Fruit fly (Drosophila melanogaster) Kc167 (cell line): ENCODE results near the gene Dpm2.
A peak's percentile ranks its signal among the peaks of the same experiment; 100 is the strongest.

Experiments used
- Myc ChIP-seq: fragments of >200 bp; optimal IDR thresholded peaks from 2 replicates; lab custom pipeline; 2017; ENCODE audit warnings: missing external identifiers
- Sin3A ChIP-seq: fragments of >200 bp; optimal IDR thresholded peaks from 2 replicates; lab custom pipeline; 2018; ENCODE audit warnings: missing external identifiers
- h ChIP-seq: fragments of >200 bp; optimal IDR thresholded peaks from 3 replicates; lab custom pipeline; 2018; ENCODE audit warnings: missing external identifiers
- insv ChIP-seq: fragments of >200 bp; optimal IDR thresholded peaks from 3 replicates; lab custom pipeline; 2018; ENCODE audit warnings: missing external identifiers
- psq ChIP-seq: fragments of >200 bp; optimal IDR thresholded peaks from 2 replicates; lab custom pipeline; 2017; ENCODE audit warnings: missing external identifiers
- ttk ChIP-seq: sonication (Bioruptor generic); optimal IDR thresholded peaks from 2 replicates; lab custom pipeline; 2017; ENCODE audit warnings: missing external identifiers

Gene Dpm2

DNA sequence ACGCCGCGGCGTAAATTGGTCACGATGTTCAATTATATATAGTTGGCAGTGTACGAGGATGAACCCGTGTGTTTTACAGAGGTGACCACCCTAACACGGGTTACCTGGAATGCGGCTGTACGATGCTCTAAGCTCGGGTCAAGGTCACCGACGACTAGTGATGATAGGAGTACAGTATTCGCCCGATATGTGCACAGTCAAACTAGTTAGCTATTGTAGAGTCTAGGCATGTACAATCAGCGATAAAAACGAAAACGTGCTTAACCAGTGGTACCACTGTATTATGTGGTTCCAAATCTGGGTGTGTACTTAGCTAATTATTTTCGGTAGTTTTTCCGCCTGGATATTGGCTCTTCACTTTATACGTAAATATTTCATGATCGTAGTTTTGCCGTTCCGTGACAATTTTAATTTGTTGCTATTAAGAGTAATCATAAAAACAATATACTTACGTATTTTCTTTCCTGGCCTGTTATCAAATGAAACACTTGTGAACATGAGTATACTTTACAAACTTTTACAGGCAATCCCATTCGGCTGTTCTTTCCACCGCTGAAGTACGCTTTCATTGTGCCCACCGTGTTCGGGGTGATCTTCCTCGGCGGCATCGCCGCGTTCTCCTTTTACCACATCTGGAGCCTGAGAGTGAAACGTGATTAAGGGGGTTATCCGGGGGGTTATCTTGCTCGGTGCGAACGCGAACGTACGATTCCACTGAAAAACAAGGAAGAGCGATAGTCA, 807 bp downstream of the Dpm2 start:
- TF ChIP-seq Sin3A (lab: Kevin White, UChicago) (no peak), insv (lab: Kevin White, UChicago) (no peak), ttk (lab: Kevin White, UChicago) (no peak), psq (lab: Kevin White, UChicago) (no peak), Myc (lab: Kevin White, UChicago) (no peak), h (lab: Kevin White, UChicago) (no peak)

- no peak for TF ChIP-seq Myc (lab: Kevin White, UChicago)
- TF ChIP-seq psq (lab: Kevin White, UChicago) = no peak
- TF ChIP-seq ttk (lab: Kevin White, UChicago) = no peak
- TF ChIP-seq insv (lab: Kevin White, UChicago) = no peak
- TF ChIP-seq Sin3A (lab: Kevin White, UChicago) = no peak
- no peak for TF ChIP-seq h (lab: Kevin White, UChicago)
Measured at dm6 chr3L:3325597-3325924, 6.2 kb downstream of the Dpm2 start.

dm6 chr3L:3325925-3326903, 6.9 kb downstream of the Dpm2 start, which contains the start of gene Gtpx:
TSS of gene Gtpx (plus strand) at chr3L:3326265.
- TF ChIP-seq h (lab: Kevin White, UChicago) (peak; percentile 57), psq (lab: Kevin White, UChicago) (no peak)

DNA sequence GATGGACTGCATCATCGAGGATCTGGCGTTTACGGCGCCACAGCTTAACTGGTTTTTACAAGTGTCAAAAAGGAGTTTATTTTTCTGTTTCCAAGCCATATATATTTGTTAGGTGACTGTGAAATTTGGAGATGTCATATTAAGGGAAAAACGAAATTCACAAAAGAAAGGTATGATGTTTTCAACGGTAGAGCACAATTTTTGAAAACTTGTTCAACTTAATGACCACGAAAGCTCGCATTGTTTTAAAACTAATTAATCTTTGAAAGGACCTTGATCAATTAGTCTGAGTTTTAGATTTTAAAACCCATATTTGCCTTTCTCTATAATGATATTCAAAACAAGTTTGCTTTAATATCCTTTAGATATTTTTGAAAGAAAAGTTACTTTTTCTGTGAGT, 9.4 kb downstream of the Dpm2 start, which contains the start of gene Strip:
Gene Strip (minus strand): TSS at position 101 of the 400 bp plus-strand sequence.
- TF ChIP-seq Myc (lab: Kevin White, UChicago) = no peak
- TF ChIP-seq insv (lab: Kevin White, UChicago) = no peak
- TF ChIP-seq ttk (lab: Kevin White, UChicago) = no peak
- TF ChIP-seq Sin3A (lab: Kevin White, UChicago) = no peak

DNA sequence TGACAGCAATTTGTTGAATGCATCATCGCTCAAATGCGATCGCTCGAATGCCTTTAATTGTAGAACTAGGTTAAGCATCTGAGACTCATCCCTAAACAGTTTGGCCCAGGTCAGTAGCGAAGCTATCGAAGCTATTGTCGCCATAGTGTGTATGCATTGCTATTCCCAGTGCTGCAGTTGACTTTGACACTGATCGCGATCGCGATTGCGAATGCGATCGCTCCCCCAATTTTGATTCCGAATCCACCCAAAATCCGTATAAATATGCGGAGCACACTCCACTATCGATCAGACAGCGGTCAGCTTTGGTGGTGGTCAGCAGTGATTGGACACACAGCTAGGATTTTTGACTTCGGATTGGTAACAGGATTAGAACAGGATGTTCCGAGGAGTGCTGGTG, 10.4 kb downstream of the Dpm2 start, which contains the start of gene CG14961:
Gene CG14961 (plus strand): TSS at position 301 of the 400 bp plus-strand sequence.
- no peak for TF ChIP-seq h (lab: Kevin White, UChicago)
- TF ChIP-seq psq (lab: Kevin White, UChicago) = no peak
- no peak for TF ChIP-seq Myc (lab: Kevin White, UChicago)
- no peak for TF ChIP-seq Sin3A (lab: Kevin White, UChicago)
- no peak for TF ChIP-seq insv (lab: Kevin White, UChicago)
- no peak for TF ChIP-seq ttk (lab: Kevin White, UChicago)

dm6 chr3L:3334784-3335183, 15.4 kb downstream of the Dpm2 start, which contains the start of gene CG14969:
TSS of gene CG14969 (minus strand) at chr3L:3334978.
- TF ChIP-seq Myc (lab: Kevin White, UChicago) (no peak), psq (lab: Kevin White, UChicago) (no peak), ttk (lab: Kevin White, UChicago) (no peak), h (lab: Kevin White, UChicago) (no peak), Sin3A (lab: Kevin White, UChicago) (no peak), insv (lab: Kevin White, UChicago) (no peak)

dm6 chr3L:3335688-3336087, 16.3 kb downstream of the Dpm2 start, which contains the start of gene Drsl1:
TSS of gene Drsl1 (minus strand) at chr3L:3335788.
- no peak for TF ChIP-seq psq (lab: Kevin White, UChicago)
- no peak for TF ChIP-seq h (lab: Kevin White, UChicago)
- no peak for TF ChIP-seq insv (lab: Kevin White, UChicago)
- TF ChIP-seq Myc (lab: Kevin White, UChicago) = no peak
- TF ChIP-seq Sin3A (lab: Kevin White, UChicago) = no peak
- no peak for TF ChIP-seq ttk (lab: Kevin White, UChicago)

- TF ChIP-seq insv (lab: Kevin White, UChicago) = no peak
Measured at dm6 chr3L:3336368-3337164, 17.2 kb downstream of the Dpm2 start, which contains the start of the genes Drsl6 and kst. TSS of gene Drsl6 (minus strand) at chr3L:3336418. TSS of gene kst (plus strand) at chr3L:3336860.

DNA sequence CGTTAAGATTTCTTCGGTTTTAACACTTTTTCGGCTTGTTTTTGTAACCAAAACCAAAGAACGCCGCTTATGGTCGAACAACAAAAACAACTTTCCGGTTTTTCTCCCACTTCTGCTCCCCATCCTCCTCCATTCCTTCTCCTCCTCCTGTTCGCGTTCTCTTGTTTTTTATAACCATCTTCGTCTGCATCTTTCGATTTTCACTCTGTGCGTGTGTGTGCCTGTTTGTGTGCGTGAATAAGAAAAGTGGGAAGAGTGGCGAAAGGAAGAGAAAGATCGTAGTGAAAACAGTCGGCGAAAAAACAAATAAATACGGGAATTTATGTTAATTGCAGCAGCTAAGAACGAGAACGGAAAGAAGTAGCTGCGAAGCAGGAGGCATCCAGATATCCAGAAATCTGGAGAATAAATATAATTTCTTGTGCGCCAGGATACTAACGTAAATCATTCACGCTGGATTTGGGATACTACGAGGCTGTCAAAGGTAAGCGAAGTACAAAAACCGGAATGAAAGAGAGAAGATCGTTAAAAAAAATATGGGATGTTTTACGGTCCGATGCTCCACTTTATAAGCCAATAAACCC, 18.1 kb downstream of the Dpm2 start:
- TF ChIP-seq Myc (lab: Kevin White, UChicago) (no peak), h (lab: Kevin White, UChicago) (no peak), ttk (lab: Kevin White, UChicago) (no peak), psq (lab: Kevin White, UChicago) (no peak), Sin3A (lab: Kevin White, UChicago) (no peak)

dm6 chr3L:3338028-3338855, 18.9 kb downstream of the Dpm2 start:
- TF ChIP-seq ttk (lab: Kevin White, UChicago) = no peak
